Worm (Caenorhabditis elegans) whole organism, mixed stage, embryonic: ENCODE results near the gene C13C4.7.

ENCODE experiments used
- lsy-2 ChIP-seq: fragments of 150-350 bp; optimal IDR thresholded peaks from 2 replicates; lab custom pipeline; 2014; ENCODE audit warnings: missing biosample characterization, missing genetic modification characterization
- mep-1 ChIP-seq: fragments of 150-350 bp; optimal IDR thresholded peaks from 2 replicates; lab custom pipeline; 2017; ENCODE audit warnings: missing biosample characterization, missing genetic modification reagents, missing genetic modification characterization, inconsistent platforms
- nhr-12 ChIP-seq: fragments of 150-350 bp; optimal IDR thresholded peaks from 2 replicates; lab custom pipeline; 2014; ENCODE audit warnings: missing biosample characterization, missing genetic modification characterization
- nhr-76 ChIP-seq: sonication (generic microtip); optimal IDR thresholded peaks from 2 replicates; lab custom pipeline; 2017; ENCODE audit warnings: missing biosample characterization, missing genetic modification characterization
- pha-4 ChIP-seq: fragments of 150-350 bp; optimal IDR thresholded peaks from 2 replicates; lab custom pipeline; 2018; ENCODE audit warnings: missing biosample characterization, missing genetic modification reagents, missing genetic modification characterization
- snpc-4 ChIP-seq: fragments of 150-350 bp; optimal IDR thresholded peaks from 2 replicates; lab custom pipeline; 2014; ENCODE audit warnings: missing biosample characterization, missing genetic modification characterization
- sptf-1 ChIP-seq: sonication (generic microtip); optimal IDR thresholded peaks from 2 replicates; lab custom pipeline; 2017; ENCODE audit warnings: mild to moderate bottlenecking, missing genetic modification characterization, moderate library complexity, missing compliant biosample characterization
- unc-39 ChIP-seq: fragments of 150-350 bp; optimal IDR thresholded peaks from 2 replicates; lab custom pipeline; 2014; ENCODE audit warnings: missing biosample characterization, missing genetic modification characterization
- zip-8 ChIP-seq: fragments of 150-350 bp; optimal IDR thresholded peaks from 2 replicates; lab custom pipeline; 2014; ENCODE audit warnings: missing biosample characterization, missing genetic modification characterization

ce11 chrV:12075983-12076382, 44.3 kb downstream of the C13C4.7 start:
- no peak for TF ChIP-seq pha-4
- TF ChIP-seq unc-39: no peak
- TF ChIP-seq nhr-76 (tag; lab: Kevin White, UChicago): no peak
- TF ChIP-seq nhr-12 (tag; lab: Kevin White, UChicago): no peak
- no peak for TF ChIP-seq zip-8
- TF ChIP-seq sptf-1 (tag; lab: Kevin White, UChicago): no peak
- no peak for TF ChIP-seq mep-1 (tag; lab: Kevin White, UChicago)
- no peak for TF ChIP-seq snpc-4
- no peak for TF ChIP-seq lsy-2 (tag; lab: Kevin White, UChicago)
